Worm (Caenorhabditis elegans) whole organism, young adult: ENCODE results near the gene T01G1.2.

Source experiments
- athp-1 ChIP-seq: sonication (generic microtip); optimal IDR thresholded peaks from 2 replicates; lab custom pipeline; 2017; ENCODE audit warnings: mild to moderate bottlenecking, missing genetic modification characterization, missing compliant biosample characterization
- attf-6 ChIP-seq: fragments of 200-800 bp; sonication (Bioruptor generic); IDR thresholded peaks from 2 replicates; pipeline ENCODE4 v1.3.6; 2022; ENCODE audit warnings: missing genetic modification reagents, missing genetic modification characterization, missing compliant biosample characterization
- snpc-4 ChIP-seq, 5 experiments: fragments of 150-350 bp in 1 of 5; sonication (generic microtip) in 4 of 5; optimal IDR thresholded peaks; 2 replicates each; lab custom pipeline; 2014 to 2018; ENCODE audit warnings: missing genetic modification characterization in 5 of 5, missing biosample characterization in 3 of 5, antibody characterized with exemption in 2 of 5, mild to moderate bottlenecking in 2 of 5, missing compliant biosample characterization in 2 of 5, missing genotype in 2 of 5, moderate library complexity in 2 of 5, missing genetic modification reagents in 1 of 5
- unc-62 ChIP-seq: fragments of 150-350 bp; optimal IDR thresholded peaks from 2 replicates; lab custom pipeline; 2014; ENCODE audit warnings: missing biosample characterization, missing genetic modification reagents, missing genetic modification characterization

ce11 chrIV:11316106-11316505 lies 38.1 kb upstream of the T01G1.2 start:
- TF ChIP-seq attf-6 (GFP tag; lab: Robert Waterston, UW) (no peak), athp-1 (tag; lab: Kevin White, UChicago) (no peak), snpc-4 (GFP tag; optimal IDR thresholded peaks at IDR 0.05; lab: Kevin White, UChicago) (no peak), snpc-4 (tag; optimal IDR thresholded peaks at IDR 0.05; lab: Kevin White, UChicago) (no peak), unc-62 (GFP tag; lab: Kevin White, UChicago) (no peak)
